Worm (Caenorhabditis elegans): ENCODE data around the gene B0361.4.

B0361.4 gene

DNA sequence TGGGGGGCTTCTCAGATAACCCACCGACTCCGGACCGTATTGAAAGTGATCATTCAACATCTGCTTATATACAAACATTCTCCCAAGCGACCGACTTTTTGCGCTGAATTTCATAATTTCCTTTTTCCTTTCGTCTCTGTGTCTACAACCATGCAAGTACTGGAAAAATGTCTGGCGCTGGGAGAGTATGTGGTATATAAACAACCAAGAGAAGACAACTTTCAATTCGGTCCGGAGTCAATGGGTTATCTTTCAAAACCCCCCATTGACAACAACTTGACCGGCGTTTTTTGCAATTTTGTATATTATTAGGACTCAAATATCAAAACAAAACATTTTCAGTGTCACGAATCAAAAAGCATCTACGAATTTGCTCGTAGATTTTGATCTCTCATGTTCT, 19.7 kb downstream of the B0361.4 start:
- TF ChIP-seq sdz-38 (tag; optimal IDR thresholded peaks at IDR 0.05) (no peak), ceh-100 (GFP tag; IDR thresholded peaks at IDR 0.05) (0 out of 2 replicates have a peak, but pooled peaks have one; percentile 42), snpc-3.4 (tag; optimal IDR thresholded peaks at IDR 0.05) (peak; percentile 73), tbp1 (GFP tag; optimal IDR thresholded peaks at IDR 0.05) (peak; percentile 82), ztf-18 (tag; optimal IDR thresholded peaks at IDR 0.05) (peak; percentile 46), nhr-80 (tag; optimal IDR thresholded peaks at IDR 0.05) (peak; percentile 52), tlf-1 (GFP tag; optimal IDR thresholded peaks at IDR 0.05) (peak; percentile 51), B0019.2 (GFP tag; conservative IDR thresholded peaks at IDR 0.05) (no peak), C06A6.2 (GFP tag; conservative IDR thresholded peaks at IDR 0.05) (peak; percentile 79), madf-10 (tag; optimal IDR thresholded peaks at IDR 0.05) (peak; percentile 62), pha-4 (tag; optimal IDR thresholded peaks at IDR 0.05) (no peak), him-1 (tag; optimal IDR thresholded peaks at IDR 0.05) (no peak), hrde-1 (tag; optimal IDR thresholded peaks at IDR 0.05; ENCODE audit: borderline replicate concordance) (no peak), fkh-3 (tag; optimal IDR thresholded peaks at IDR 0.05) (no peak), unc-130 (GFP tag; optimal IDR thresholded peaks at IDR 0.05) (no peak), ceh-27 (GFP tag; optimal IDR thresholded peaks at IDR 0.05) (peak; percentile 72), pbrm-1 (GFP tag; IDR thresholded peaks at IDR 0.05) (peak; percentile 58; the same call in 1 of the 2 replicates), ekl-4 (GFP tag; IDR thresholded peaks at IDR 0.05) (no peak), nhr-90 (tag; optimal IDR thresholded peaks at IDR 0.05) (peak; percentile 49), zim-3 (tag; optimal IDR thresholded peaks at IDR 0.05) (peak; percentile 36), attf-6 (GFP tag; IDR thresholded peaks at IDR 0.05) (no peak), K11D2.4 (GFP tag; IDR thresholded peaks at IDR 0.05) (no peak; the same call in 1 of the 2 replicates), hsf-1 (GFP tag; IDR thresholded peaks at IDR 0.05) (no peak), lin-40 (tag; optimal IDR thresholded peaks at IDR 0.05) (peak; percentile 90), let-526 (GFP tag; IDR thresholded peaks at IDR 0.05) (no peak), nfya-2 (GFP tag; IDR thresholded peaks at IDR 0.05) (no peak), T26A5.8 (tag; optimal IDR thresholded peaks at IDR 0.05) (no peak), madf-8 (GFP tag; conservative IDR thresholded peaks at IDR 0.05) (no peak), lsl-1 (GFP tag; optimal IDR thresholded peaks at IDR 0.05) (no peak), lin-26 (GFP tag; IDR thresholded peaks at IDR 0.05) (peak; percentile 70; the same call in 1 of the 2 replicates), attf-3 (GFP tag; conservative IDR thresholded peaks at IDR 0.05) (peak; percentile 46; the same call in 1 of the 2 replicates), F57C9.4 (tag; optimal IDR thresholded peaks at IDR 0.05) (no peak), rec-8 (tag; optimal IDR thresholded peaks at IDR 0.05) (peak in 1 of 2 experiments; percentile 6), Y53F4B.3 (GFP tag; IDR thresholded peaks at IDR 0.05) (no peak), ceh-40 (GFP tag; IDR thresholded peaks at IDR 0.05) (no peak), ztf-6 (GFP tag; IDR thresholded peaks at IDR 0.05) (no peak), nhr-179 (tag; optimal IDR thresholded peaks at IDR 0.05) (no peak), lag-1 (GFP tag; IDR thresholded peaks at IDR 0.05) (no peak), hmg-20 (GFP tag; IDR thresholded peaks at IDR 0.05) (0 out of 2 replicates have a peak, but pooled peaks have one; percentile 32), D2030.7 (GFP tag; IDR thresholded peaks at IDR 0.05) (no peak), die-1 (tag; optimal IDR thresholded peaks at IDR 0.05) (peak; percentile 16), Y95B8A.8 (GFP tag; IDR thresholded peaks at IDR 0.05) (no peak), athp-1 (tag; optimal IDR thresholded peaks at IDR 0.05) (peak; percentile 5), B0035.1 (tag; optimal IDR thresholded peaks at IDR 0.05) (no peak), hmg-1.2 (GFP tag; IDR thresholded peaks at IDR 0.05) (peak; percentile 70), egl-18 (GFP tag; IDR thresholded peaks at IDR 0.05) (no peak), ztf-25 (GFP tag; IDR thresholded peaks at IDR 0.05) (no peak), egrh-3 (GFP tag; IDR thresholded peaks at IDR 0.05) (no peak), bed-2 (GFP tag; IDR thresholded peaks at IDR 0.05) (no peak)

Data from whole organism, young adult.